Worm (Caenorhabditis elegans) whole organism, young adult: Measurements from ENCODE around the gene Y39A1A.9.

Experiments used
- B0261.1 ChIP-seq: sonication (generic microtip); optimal IDR thresholded peaks from 2 replicates; lab custom pipeline; 2016; ENCODE audit warnings: mild to moderate bottlenecking, missing genetic modification characterization, moderate library complexity, missing compliant biosample characterization
- F52B5.7 ChIP-seq: sonication (generic microtip); optimal IDR thresholded peaks from 2 replicates; lab custom pipeline; 2016; ENCODE audit warnings: mild to moderate bottlenecking, missing genetic modification characterization, missing compliant biosample characterization
- K12H6.12 ChIP-seq: fragments of 200-800 bp; sonication (Bioruptor generic); optimal IDR thresholded peaks from 2 replicates; lab custom pipeline; 2018; ENCODE audit warnings: mild to moderate bottlenecking, missing genetic modification characterization, missing compliant biosample characterization
- athp-1 ChIP-seq: sonication (generic microtip); optimal IDR thresholded peaks from 2 replicates; lab custom pipeline; 2017; ENCODE audit warnings: mild to moderate bottlenecking, missing genetic modification characterization, missing compliant biosample characterization
- snpc-4 ChIP-seq, 5 experiments: fragments of 150-350 bp in 1 of 5; sonication (generic microtip) in 4 of 5; optimal IDR thresholded peaks; 2 replicates each; lab custom pipeline; 2014 to 2018; ENCODE audit warnings: missing genetic modification characterization in 5 of 5, missing biosample characterization in 3 of 5, antibody characterized with exemption in 2 of 5, mild to moderate bottlenecking in 2 of 5, missing compliant biosample characterization in 2 of 5, missing genotype in 2 of 5, moderate library complexity in 2 of 5, missing genetic modification reagents in 1 of 5

ce11 chrIII:10653479-10653878, 20.2 kb upstream of the Y39A1A.9 start:
- TF ChIP-seq F52B5.7 (tag; lab: Kevin White, UChicago) (no peak), B0261.1 (tag; lab: Kevin White, UChicago) (no peak), athp-1 (tag; lab: Kevin White, UChicago) (no peak), snpc-4 (GFP tag; optimal IDR thresholded peaks at IDR 0.05; lab: Kevin White, UChicago) (no peak), snpc-4 (tag; optimal IDR thresholded peaks at IDR 0.05; lab: Kevin White, UChicago) (no peak), K12H6.12 (tag; lab: Kevin White, UChicago) (no peak)
